Worm (Caenorhabditis elegans): ENCODE results near the gene Y47D3A.21.

ce11 chrIII:11269206-11269605, 9.5 kb downstream of the Y47D3A.21 start:
- no peak for TF ChIP-seq hmg-4 (GFP tag; optimal IDR thresholded peaks at IDR 0.05)
- no peak for TF ChIP-seq ama-1 (optimal IDR thresholded peaks at IDR 0.05)
- TF ChIP-seq ets-7 (tag; optimal IDR thresholded peaks at IDR 0.05) = no peak
- no peak for TF ChIP-seq tbx-11 (GFP tag; IDR thresholded peaks at IDR 0.05)
- no peak for TF ChIP-seq B0310.2 (tag; optimal IDR thresholded peaks at IDR 0.05)
- TF ChIP-seq flt-1 (GFP tag; IDR thresholded peaks at IDR 0.05) = no peak
- no peak for TF ChIP-seq pes-1 (GFP tag; IDR thresholded peaks at IDR 0.05)
- no peak for TF ChIP-seq sea-1 (GFP tag; conservative IDR thresholded peaks at IDR 0.05)
- TF ChIP-seq tbx-37 (GFP tag; conservative IDR thresholded peaks at IDR 0.05) = no peak
- TF ChIP-seq ceh-36 (tag; optimal IDR thresholded peaks at IDR 0.05) = no peak
- no peak for TF ChIP-seq aly-1 (tag; optimal IDR thresholded peaks at IDR 0.05)

Data from whole organism, early embryonic.